In genomic region chrIV:1286549-1286948, ce11 we compare ENCODE assay signal across 3 worm cellular contexts.
TF ChIP-seq lines count a peak whose summit lies in the region.

No protein-coding gene starts in this region.

TF ChIP-seq in whole organism, L3 larva, 47 proteins besides CTCF, POLR2A, EP300 and RAD21:
- TF ChIP-seq unc-39 (tag; optimal IDR thresholded peaks at IDR 0.05; lab: Kevin White, UChicago) (no peak), pha-4 (tag; optimal IDR thresholded peaks at IDR 0.05; lab: Kevin White, UChicago) (no peak), hmg-11 (tag; optimal IDR thresholded peaks at IDR 0.05; lab: Kevin White, UChicago) (peak; percentile 47), pqm-1 (tag; optimal IDR thresholded peaks at IDR 0.05; lab: Kevin White, UChicago) (no peak)

TF ChIP-seq in whole organism, L4 larva, 104 proteins besides CTCF, POLR2A, EP300 and RAD21:
- TF ChIP-seq aha-1 (tag; lab: Kevin White, UChicago) (peak; percentile 64), lin-1 (GFP tag; IDR thresholded peaks at IDR 0.05; lab: Robert Waterston, UW) (no peak), unc-62 (GFP tag; optimal IDR thresholded peaks at IDR 0.05 in 1 of 2; lab: Kevin White, UChicago) (peak in 1 of 2 experiments; percentile 78), unc-62 (tag; optimal IDR thresholded peaks at IDR 0.05; lab: Kevin White, UChicago) (no peak), ceh-28 (tag; optimal IDR thresholded peaks at IDR 0.05; lab: Kevin White, UChicago) (no peak), lsy-2 (tag; optimal IDR thresholded peaks at IDR 0.05; lab: Kevin White, UChicago) (no peak), dmd-8 (GFP tag; IDR thresholded peaks at IDR 0.05; lab: Robert Waterston, UW) (no peak), Y48G9A.11 (GFP tag; IDR thresholded peaks at IDR 0.05; lab: Robert Waterston, UW) (no peak)

TF ChIP-seq in whole organism, young adult, 124 proteins besides CTCF, POLR2A, EP300 and RAD21:
- TF ChIP-seq sea-2 (GFP tag; IDR thresholded peaks at IDR 0.05; lab: Robert Waterston, UW) (no peak), ZK185.1 (tag; optimal IDR thresholded peaks at IDR 0.05; lab: Kevin White, UChicago; ENCODE audit: poor library complexity, severe bottlenecking) (no peak), hmg-1.2 (GFP tag; IDR thresholded peaks at IDR 0.05; lab: Robert Waterston, UW) (peak; percentile 70; the same call in 1 of the 2 replicates)
TF ChIP-seq in whole organism, young adult: peak in this region for 1.
